Fruit fly (Drosophila melanogaster): ENCODE results near the gene Zw.

- TF ChIP-seq CTCF (optimal IDR thresholded peaks at IDR 0.05) (no peak), CG8478 (optimal IDR thresholded peaks at IDR 0.05) (no peak)
Observed at dm6 chrX:19667444-19668104, 522 bp downstream of the Zw start.

All from S2 (cell line).